Worm (Caenorhabditis elegans) whole organism, L1 larva: ENCODE data around the gene dop-3.

Experiments used
- C04F5.9 ChIP-seq: sonication (generic microtip); optimal IDR thresholded peaks from 2 replicates; lab custom pipeline; 2016; ENCODE audit warnings: missing genetic modification characterization, missing compliant biosample characterization
- C16A3.4 ChIP-seq: fragments of 150-350 bp; optimal IDR thresholded peaks from 2 replicates; lab custom pipeline; 2014; ENCODE audit warnings: missing biosample characterization, missing genetic modification characterization
- C34B4.2 ChIP-seq: sonication (generic microtip); optimal IDR thresholded peaks from 2 replicates; lab custom pipeline; 2017; ENCODE audit warnings: mild to moderate bottlenecking, missing genetic modification characterization, missing compliant biosample characterization
- aha-1 ChIP-seq: fragments of 150-350 bp; optimal IDR thresholded peaks from 2 replicates; lab custom pipeline; 2014; ENCODE audit warnings: missing biosample characterization, missing genetic modification characterization
- ama-1 ChIP-seq: fragments of 150-350 bp; optimal IDR thresholded peaks from 2 replicates; lab custom pipeline; 2014
- ceh-63 ChIP-seq: fragments of 200-800 bp; sonication (Bioruptor generic); optimal IDR thresholded peaks from 2 replicates; lab custom pipeline; 2018; ENCODE audit warnings: mild to moderate bottlenecking, missing genetic modification characterization, missing compliant biosample characterization
- ceh-8 ChIP-seq: fragments of 200-800 bp; sonication (Bioruptor generic); optimal IDR thresholded peaks from 2 replicates; lab custom pipeline; 2018; ENCODE audit warnings: mild to moderate bottlenecking, missing genetic modification characterization, moderate library complexity, missing compliant biosample characterization
- ceh-82 ChIP-seq, 3 experiments: fragments of 150-350 bp in 1 of 3; sonication (generic microtip) in 2 of 3; optimal IDR thresholded peaks; 2 replicates each; lab custom pipeline; 2014 to 2017; ENCODE audit warnings: missing biosample characterization in 3 of 3, missing genetic modification characterization in 3 of 3
- ceh-88 ChIP-seq: fragments of 200-800 bp; sonication (Bioruptor generic); IDR thresholded peaks from 2 replicates; pipeline ENCODE4 v1.3.6; 2022; ENCODE audit warnings: missing genetic modification characterization, missing compliant biosample characterization
- dsc-1 ChIP-seq: sonication (generic microtip); optimal IDR thresholded peaks from 2 replicates; lab custom pipeline; 2016; ENCODE audit warnings: mild to moderate bottlenecking, missing genetic modification characterization, missing compliant biosample characterization
- efl-1 ChIP-seq, 4 experiments: fragments of 150-350 bp; optimal IDR thresholded peaks in 3 of 4; peaks in 1 of 4; 1 replicate in 1 of 4; 2 replicates in 3 of 4; lab custom pipeline; 2014; ENCODE audit warnings: missing biosample characterization in 2 of 4, missing genetic modification characterization in 2 of 4, missing genetic modification reagents in 2 of 4
- elt-3 ChIP-seq, 6 experiments: fragments of 150-350 bp in 1 of 6; sonication (generic microtip); optimal IDR thresholded peaks; 2 replicates each; lab custom pipeline; 2017 to 2018; ENCODE audit warnings: missing biosample characterization in 6 of 6, missing genetic modification characterization in 6 of 6, inconsistent platforms in 1 of 6
- ets-5 ChIP-seq: fragments of 200-800 bp; sonication (Bioruptor generic); IDR thresholded peaks from 2 replicates; pipeline ENCODE4 v1.3.6; 2022; ENCODE audit warnings: missing genetic modification characterization, missing compliant biosample characterization
- fkh-10 ChIP-seq: sonication (generic microtip); optimal IDR thresholded peaks from 2 replicates; lab custom pipeline; 2017; ENCODE audit warnings: missing biosample characterization, missing genetic modification reagents, missing genetic modification characterization
- fkh-4 ChIP-seq: sonication (generic microtip); optimal IDR thresholded peaks from 2 replicates; lab custom pipeline; 2016; ENCODE audit warnings: missing compliant biosample characterization, missing genetic modification characterization, borderline replicate concordance
- fkh-8 ChIP-seq: sonication (generic microtip); optimal IDR thresholded peaks from 2 replicates; lab custom pipeline; 2016; ENCODE audit warnings: mild to moderate bottlenecking, missing genetic modification characterization, missing compliant biosample characterization
- fos-1 ChIP-seq: fragments of 150-350 bp; optimal IDR thresholded peaks from 2 replicates; lab custom pipeline; 2014; ENCODE audit warnings: missing biosample characterization, missing genetic modification characterization
- grh-1 ChIP-seq: fragments of 200-800 bp; sonication (Bioruptor generic); IDR thresholded peaks from 2 replicates; pipeline ENCODE4 v1.3.6; 2022; ENCODE audit warnings: missing genetic modification reagents, missing genetic modification characterization, missing compliant biosample characterization
- hlh-4 ChIP-seq: sonication (generic microtip); optimal IDR thresholded peaks from 2 replicates; lab custom pipeline; 2016; ENCODE audit warnings: mild to moderate bottlenecking, missing genetic modification characterization, missing compliant biosample characterization
- hpl-2 ChIP-seq: fragments of 150-350 bp; optimal IDR thresholded peaks from 2 replicates; lab custom pipeline; 2014; ENCODE audit warnings: missing biosample characterization, missing genetic modification reagents, missing genetic modification characterization
- irx-1 ChIP-seq: sonication (generic microtip); optimal IDR thresholded peaks from 2 replicates; lab custom pipeline; 2016; ENCODE audit warnings: missing genetic modification characterization, missing compliant biosample characterization
- lin-14 ChIP-seq: fragments of 200-800 bp; sonication (Bioruptor generic); optimal IDR thresholded peaks from 2 replicates; lab custom pipeline; 2018; ENCODE audit warnings: mild to moderate bottlenecking, missing genetic modification characterization, moderate library complexity, missing compliant biosample characterization
- lir-3 ChIP-seq: sonication (generic microtip); optimal IDR thresholded peaks from 2 replicates; lab custom pipeline; 2016; ENCODE audit warnings: mild to moderate bottlenecking, missing genetic modification characterization, moderate library complexity, missing compliant biosample characterization; ENCODE audit not compliant: poor library complexity
- lsy-2 ChIP-seq, 2 experiments: fragments of 150-350 bp; optimal IDR thresholded peaks; 2 replicates each; lab custom pipeline; 2014; ENCODE audit warnings: missing biosample characterization in 2 of 2, missing genetic modification characterization in 2 of 2
- mab-9 ChIP-seq: fragments of 200-800 bp; sonication (Bioruptor generic); IDR thresholded peaks from 2 replicates; pipeline ENCODE4 v1.3.6; 2022; ENCODE audit warnings: missing genetic modification reagents, missing genetic modification characterization, missing compliant biosample characterization
- mep-1 ChIP-seq: fragments of 150-350 bp; optimal IDR thresholded peaks from 2 replicates; lab custom pipeline; 2014; ENCODE audit warnings: missing biosample characterization, missing genetic modification characterization
- nhr-11 ChIP-seq: fragments of 150-350 bp; optimal IDR thresholded peaks from 2 replicates; lab custom pipeline; 2014; ENCODE audit warnings: missing biosample characterization, missing genetic modification characterization
- nhr-19 ChIP-seq: fragments of 200-800 bp; sonication (Bioruptor generic); conservative IDR thresholded peaks from 2 replicates; pipeline ENCODE4 v1.3.6; 2022; ENCODE audit warnings: missing genetic modification characterization, missing compliant biosample characterization
- nhr-20 ChIP-seq: sonication (generic microtip); optimal IDR thresholded peaks from 2 replicates; lab custom pipeline; 2016; ENCODE audit warnings: mild to moderate bottlenecking, missing genetic modification characterization, missing compliant biosample characterization
- nhr-237 ChIP-seq: fragments of 150-350 bp; optimal IDR thresholded peaks from 2 replicates; lab custom pipeline; 2014; ENCODE audit warnings: missing biosample characterization, missing genetic modification characterization
- nhr-28 ChIP-seq: fragments of 150-350 bp; optimal IDR thresholded peaks from 2 replicates; lab custom pipeline; 2014; ENCODE audit warnings: missing biosample characterization, missing genetic modification characterization
- nhr-47 ChIP-seq: sonication (generic microtip); optimal IDR thresholded peaks from 2 replicates; lab custom pipeline; 2016; ENCODE audit warnings: mild to moderate bottlenecking, missing genetic modification characterization, moderate library complexity, missing compliant biosample characterization
- nhr-71 ChIP-seq: sonication (generic microtip); optimal IDR thresholded peaks from 2 replicates; lab custom pipeline; 2016; ENCODE audit warnings: mild to moderate bottlenecking, missing genetic modification characterization, moderate library complexity, missing compliant biosample characterization
- nhr-77 ChIP-seq: fragments of 150-350 bp; optimal IDR thresholded peaks from 2 replicates; lab custom pipeline; 2014; ENCODE audit warnings: missing biosample characterization, missing genetic modification characterization
- nhr-90 ChIP-seq: sonication (generic microtip); optimal IDR thresholded peaks from 2 replicates; lab custom pipeline; 2016; ENCODE audit warnings: mild to moderate bottlenecking, missing genetic modification characterization, missing compliant biosample characterization; ENCODE audit not compliant: poor library complexity
- pag-3 ChIP-seq: sonication (generic microtip); optimal IDR thresholded peaks from 2 replicates; lab custom pipeline; 2017; ENCODE audit warnings: missing genetic modification characterization, mild to moderate bottlenecking, missing compliant biosample characterization, antibody characterized with exemption, borderline replicate concordance; ENCODE audit not compliant: insufficient read depth
- rnt-1 ChIP-seq: sonication (generic microtip); optimal IDR thresholded peaks from 2 replicates; lab custom pipeline; 2016; ENCODE audit warnings: mild to moderate bottlenecking, missing genetic modification characterization, moderate library complexity, missing compliant biosample characterization
- snu-23 ChIP-seq: sonication (generic microtip); optimal IDR thresholded peaks from 2 replicates; lab custom pipeline; 2016; ENCODE audit warnings: missing genetic modification characterization, missing compliant biosample characterization
- sup-37 ChIP-seq: fragments of 200-800 bp; sonication (Bioruptor generic); optimal IDR thresholded peaks from 2 replicates; lab custom pipeline; 2018; ENCODE audit warnings: mild to moderate bottlenecking, missing genetic modification characterization, missing compliant biosample characterization
- tbx-2 ChIP-seq: sonication (generic microtip); optimal IDR thresholded peaks from 2 replicates; lab custom pipeline; 2016; ENCODE audit warnings: missing genetic modification characterization, missing compliant biosample characterization
- unc-130 ChIP-seq: fragments of 150-350 bp; optimal IDR thresholded peaks from 2 replicates; lab custom pipeline; 2017; ENCODE audit warnings: missing biosample characterization, missing genetic modification characterization, inconsistent platforms
- unc-30 ChIP-seq: sonication (generic microtip); optimal IDR thresholded peaks from 2 replicates; lab custom pipeline; 2017; ENCODE audit warnings: missing biosample characterization, missing genetic modification characterization
- unc-62 ChIP-seq: fragments of 150-350 bp; optimal IDR thresholded peaks from 2 replicates; lab custom pipeline; 2014; ENCODE audit warnings: missing biosample characterization, missing genetic modification reagents, missing genetic modification characterization
- unc-86 ChIP-seq: sonication (generic microtip); optimal IDR thresholded peaks from 2 replicates; lab custom pipeline; 2016; ENCODE audit warnings: missing genetic modification characterization, missing compliant biosample characterization
- unc-98 ChIP-seq: fragments of 200-800 bp; sonication (Bioruptor generic); IDR thresholded peaks from 2 replicates; pipeline ENCODE4 v1.3.6; 2022; ENCODE audit warnings: missing genetic modification characterization, missing compliant biosample characterization
- xbp-1 ChIP-seq: sonication (generic microtip); optimal IDR thresholded peaks from 2 replicates; lab custom pipeline; 2016; ENCODE audit warnings: missing genetic modification characterization, missing compliant biosample characterization
- zag-1 ChIP-seq: fragments of 150-350 bp; optimal IDR thresholded peaks from 2 replicates; lab custom pipeline; 2014; ENCODE audit warnings: missing biosample characterization, missing genetic modification characterization
- zip-4 ChIP-seq: fragments of 200-800 bp; sonication (Bioruptor generic); optimal IDR thresholded peaks from 2 replicates; lab custom pipeline; 2018; ENCODE audit warnings: mild to moderate bottlenecking, missing genetic modification characterization, moderate library complexity, missing compliant biosample characterization
- ztf-4 ChIP-seq: fragments of 150-350 bp; optimal IDR thresholded peaks from 2 replicates; lab custom pipeline; 2014; ENCODE audit warnings: missing biosample characterization, missing genetic modification characterization

Gene dop-3

ce11 chrX:6560495-6560894 is 9.0 kb downstream of the dop-3 start:
- TF ChIP-seq lin-14 (GFP tag; lab: Kevin White, UChicago) (no peak), dsc-1 (tag; lab: Kevin White, UChicago) (no peak), nhr-237 (tag; lab: Kevin White, UChicago) (no peak), hpl-2 (GFP tag; lab: Kevin White, UChicago) (no peak), grh-1 (GFP tag; lab: Robert Waterston, UW) (no peak), mep-1 (tag; lab: Kevin White, UChicago) (no peak), aha-1 (tag; lab: Kevin White, UChicago) (no peak), nhr-28 (tag; lab: Kevin White, UChicago) (no peak), ztf-4 (no peak), rnt-1 (tag; lab: Kevin White, UChicago) (no peak)

ce11 chrX:6553634-6554033 is 15.9 kb downstream of the dop-3 start:
- no peak for TF ChIP-seq unc-98 (GFP tag; lab: Robert Waterston, UW)
- no peak for TF ChIP-seq unc-130
- TF ChIP-seq mab-9: no peak
- no peak for TF ChIP-seq ceh-82 (tag; optimal IDR thresholded peaks at IDR 0.05; lab: Kevin White, UChicago)
- no peak for TF ChIP-seq nhr-237 (tag; lab: Kevin White, UChicago)
- TF ChIP-seq ets-5 (GFP tag; lab: Robert Waterston, UW): no peak
- no peak for TF ChIP-seq elt-3 (tag; optimal IDR thresholded peaks at IDR 0.05; lab: Kevin White, UChicago)
- TF ChIP-seq unc-86 (tag; lab: Kevin White, UChicago): no peak
- TF ChIP-seq nhr-47 (tag; lab: Kevin White, UChicago): no peak
- TF ChIP-seq unc-30 (tag; lab: Kevin White, UChicago): no peak
- no peak for TF ChIP-seq lsy-2 (tag; optimal IDR thresholded peaks at IDR 0.05; lab: Kevin White, UChicago)
- no peak for TF ChIP-seq nhr-11 (tag; lab: Kevin White, UChicago)
- TF ChIP-seq grh-1 (GFP tag; lab: Robert Waterston, UW): no peak
- no peak for TF ChIP-seq C34B4.2 (tag; lab: Kevin White, UChicago)
- no peak for TF ChIP-seq lir-3
- no peak for TF ChIP-seq nhr-77 (tag; lab: Kevin White, UChicago)
- TF ChIP-seq ama-1 (lab: Kevin White, UChicago): no peak

DNA sequence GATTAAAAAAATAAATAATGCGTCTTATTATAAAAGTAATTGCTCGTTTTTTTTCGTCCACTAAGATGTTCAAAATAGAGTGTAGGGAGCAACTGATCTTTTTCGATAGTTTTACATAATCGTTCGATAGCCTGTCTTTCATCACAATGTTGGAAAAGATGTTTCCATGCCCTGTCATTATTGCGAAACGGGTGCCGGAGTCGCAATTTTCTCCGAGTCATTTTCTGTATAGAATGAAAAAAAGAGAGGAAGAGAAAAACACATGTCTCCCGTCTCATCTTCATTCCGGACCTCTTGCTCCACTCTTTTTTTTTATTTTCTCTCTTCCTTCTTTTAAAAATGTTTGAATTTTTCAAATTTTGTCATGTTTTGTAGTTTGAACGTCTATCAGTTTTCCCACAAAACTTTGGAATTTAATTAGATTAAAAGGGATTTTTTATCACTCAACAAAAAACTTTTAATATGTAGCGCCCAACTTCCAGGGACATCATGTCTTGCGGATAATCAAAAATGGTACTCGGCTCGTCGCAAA is 16.7 kb downstream of the dop-3 start, which contains the start of gene svh-2:
Gene svh-2, plus strand, starts transcription at position 482 of the 532 bp plus-strand sequence.
- TF ChIP-seq ceh-88 (GFP tag; lab: Robert Waterston, UW): no peak
- no peak for TF ChIP-seq xbp-1 (tag; lab: Kevin White, UChicago)
- peak; percentile 2 for TF ChIP-seq nhr-71 (tag; lab: Kevin White, UChicago)
- TF ChIP-seq fkh-10 (GFP tag; lab: Kevin White, UChicago): no peak
- no peak for TF ChIP-seq ceh-63
- no peak for TF ChIP-seq zip-4 (GFP tag; lab: Kevin White, UChicago)
- TF ChIP-seq hlh-4 (tag; lab: Kevin White, UChicago): no peak
- TF ChIP-seq ceh-8 (GFP tag; lab: Kevin White, UChicago): no peak
- no peak for TF ChIP-seq nhr-47 (tag; lab: Kevin White, UChicago)
- TF ChIP-seq fos-1 (tag; lab: Kevin White, UChicago): no peak
- peak; percentile 43 for TF ChIP-seq rnt-1 (tag; lab: Kevin White, UChicago)
- no peak for TF ChIP-seq grh-1 (GFP tag; lab: Robert Waterston, UW)
- TF ChIP-seq ets-5 (GFP tag; lab: Robert Waterston, UW): no peak
- no peak for TF ChIP-seq ama-1 (lab: Kevin White, UChicago)
- TF ChIP-seq C04F5.9 (tag; lab: Kevin White, UChicago): no peak
- TF ChIP-seq nhr-20: no peak
- TF ChIP-seq efl-1 (optimal IDR thresholded peaks at IDR 0.05; lab: Kevin White, UChicago): no peak
- TF ChIP-seq efl-1 (GFP tag; optimal IDR thresholded peaks at IDR 0.05 in 1 of 2; lab: Kevin White, UChicago): no peak
- TF ChIP-seq nhr-90 (tag; lab: Kevin White, UChicago): no peak
- TF ChIP-seq nhr-28 (tag; lab: Kevin White, UChicago): no peak
- no peak for TF ChIP-seq snu-23 (GFP tag; lab: Kevin White, UChicago)
- TF ChIP-seq fkh-4: no peak
- no peak for TF ChIP-seq pag-3 (tag; lab: Kevin White, UChicago)
- no peak for TF ChIP-seq irx-1 (tag; lab: Kevin White, UChicago)
- TF ChIP-seq nhr-19 (GFP tag; lab: Robert Waterston, UW): no peak
- TF ChIP-seq zag-1 (tag; lab: Kevin White, UChicago): no peak
- no peak for TF ChIP-seq unc-62
- no peak for TF ChIP-seq C16A3.4 (tag; lab: Kevin White, UChicago)
- TF ChIP-seq sup-37 (GFP tag; lab: Kevin White, UChicago): no peak
- TF ChIP-seq fkh-8 (tag; lab: Kevin White, UChicago): no peak
- TF ChIP-seq tbx-2 (tag; lab: Kevin White, UChicago): no peak
- TF ChIP-seq nhr-77 (tag; lab: Kevin White, UChicago): no peak
